Fruit fly (Drosophila melanogaster) Kc167 (cell line): ENCODE results near the gene Max.

Experiments used
- Myc ChIP-seq: fragments of >200 bp; optimal IDR thresholded peaks from 2 replicates; lab custom pipeline; 2017; ENCODE audit warnings: missing external identifiers
- Sin3A ChIP-seq: fragments of >200 bp; optimal IDR thresholded peaks from 2 replicates; lab custom pipeline; 2018; ENCODE audit warnings: missing external identifiers
- h ChIP-seq: fragments of >200 bp; optimal IDR thresholded peaks from 3 replicates; lab custom pipeline; 2018; ENCODE audit warnings: missing external identifiers
- insv ChIP-seq: fragments of >200 bp; optimal IDR thresholded peaks from 3 replicates; lab custom pipeline; 2018; ENCODE audit warnings: missing external identifiers
- psq ChIP-seq: fragments of >200 bp; optimal IDR thresholded peaks from 2 replicates; lab custom pipeline; 2017; ENCODE audit warnings: missing external identifiers
- ttk ChIP-seq: sonication (Bioruptor generic); optimal IDR thresholded peaks from 2 replicates; lab custom pipeline; 2017; ENCODE audit warnings: missing external identifiers

Max gene

DNA sequence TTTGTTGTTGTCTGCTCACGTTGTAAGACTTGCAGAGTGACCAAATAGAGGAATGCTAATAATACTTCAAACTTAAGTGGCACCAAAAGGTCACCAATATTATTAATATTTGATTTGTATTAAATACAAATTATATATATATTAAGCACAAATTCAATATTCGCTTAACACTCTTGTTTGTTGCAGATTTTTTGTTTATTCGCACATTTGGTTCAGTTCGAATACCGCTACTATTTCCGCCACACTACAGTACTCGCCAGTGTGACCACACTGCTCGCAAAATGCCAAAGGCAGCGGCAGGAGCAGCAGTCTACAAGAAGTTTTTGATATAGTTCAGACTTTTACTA, at the start of gene Max:
Gene Max (minus strand): TSS at position 44 of the 347 bp plus-strand sequence.
- TF ChIP-seq psq (no peak), Myc (lab: Kevin White, UChicago) (no peak), h (no peak), ttk (lab: Kevin White, UChicago) (no peak), insv (lab: Kevin White, UChicago) (no peak), Sin3A (lab: Kevin White, UChicago) (no peak)

DNA sequence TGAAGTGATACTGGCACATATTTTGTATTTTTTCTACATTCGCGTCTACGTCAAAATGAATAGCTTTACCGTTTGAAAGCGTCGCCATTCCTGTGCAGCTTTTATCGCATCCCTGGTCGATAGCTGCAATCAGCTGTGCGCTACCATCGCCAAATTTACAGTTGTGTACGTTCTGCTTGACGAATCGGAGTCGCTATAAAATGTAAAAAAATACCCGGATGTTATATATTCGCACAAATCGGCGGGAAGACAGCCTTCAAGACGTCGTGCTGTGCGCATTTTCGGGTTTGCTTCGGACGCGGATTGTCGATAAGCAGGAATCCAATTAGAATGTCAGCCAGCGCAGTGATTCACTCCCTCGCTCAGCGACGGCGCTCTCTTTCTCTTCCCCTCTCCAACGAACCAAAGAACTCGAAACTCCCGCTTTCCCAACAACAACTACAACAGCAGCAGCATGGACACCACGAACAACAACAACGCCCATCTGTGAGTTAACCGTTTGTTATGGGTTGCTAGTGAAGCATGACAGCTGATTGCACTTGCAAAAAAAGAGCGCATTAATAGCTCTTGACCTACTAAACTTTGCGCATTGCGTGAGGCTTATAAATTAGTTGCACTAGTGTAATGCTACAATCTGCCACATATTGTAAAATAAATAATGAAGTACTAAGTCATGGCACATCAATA, 30.8 kb upstream of the Max start:
- TF ChIP-seq Sin3A (lab: Kevin White, UChicago) = no peak
- TF ChIP-seq insv (lab: Kevin White, UChicago) = no peak
- TF ChIP-seq psq = no peak
- TF ChIP-seq Myc (lab: Kevin White, UChicago) = no peak
- TF ChIP-seq ttk (lab: Kevin White, UChicago) = no peak
- no peak for TF ChIP-seq h

DNA sequence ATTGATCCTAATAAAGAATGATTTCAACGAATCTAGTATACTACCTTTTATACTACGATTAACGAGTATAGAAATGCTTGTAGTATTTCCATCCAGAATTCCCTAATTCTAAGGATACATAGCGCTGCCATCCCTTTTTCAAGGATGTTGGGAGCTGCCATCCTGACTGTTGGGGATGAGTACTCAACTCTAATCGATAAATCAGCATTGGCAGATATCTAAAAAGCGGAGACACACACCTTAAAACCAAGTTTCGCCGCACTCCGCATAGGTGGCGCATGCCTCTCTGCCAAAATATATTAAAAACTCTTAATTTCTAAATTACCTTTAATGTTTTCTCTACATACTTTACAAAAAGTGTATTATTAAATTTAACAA, 30.2 kb upstream of the Max start, which contains the start of gene fal:
Gene fal (plus strand): TSS at position 330 of the 378 bp plus-strand sequence.
- TF ChIP-seq ttk (lab: Kevin White, UChicago) (no peak), Myc (lab: Kevin White, UChicago) (no peak), insv (lab: Kevin White, UChicago) (no peak), h (no peak), psq (no peak), Sin3A (lab: Kevin White, UChicago) (no peak)

DNA sequence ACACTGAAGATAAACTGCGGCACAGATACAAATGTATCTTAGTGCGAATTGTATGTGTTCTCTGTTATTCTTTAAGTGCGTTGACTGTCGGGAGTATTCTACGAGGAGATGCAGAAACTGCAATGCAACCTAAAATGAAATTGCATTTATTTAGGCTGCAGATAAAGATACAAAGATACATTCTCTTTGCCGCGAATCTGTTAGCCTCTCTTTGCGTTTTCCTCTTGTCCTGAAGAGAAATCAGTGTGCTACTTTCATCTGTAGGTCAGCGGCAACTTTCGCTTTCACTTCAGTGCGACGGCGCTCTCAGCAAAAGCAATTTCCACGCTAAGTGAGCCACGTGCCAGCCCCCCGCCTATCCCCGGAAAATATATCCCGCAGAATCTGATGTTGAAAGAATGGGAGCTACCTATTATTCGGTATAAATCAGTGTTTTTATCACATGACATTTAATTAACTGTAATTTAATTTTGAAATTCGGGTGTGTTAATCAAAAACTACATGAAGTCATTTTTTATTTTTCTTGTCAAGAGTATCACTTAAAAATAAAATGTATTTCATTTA, 29.3 kb upstream of the Max start:
- TF ChIP-seq insv (lab: Kevin White, UChicago) = no peak
- no peak for TF ChIP-seq psq
- TF ChIP-seq Myc (lab: Kevin White, UChicago) = no peak
- no peak for TF ChIP-seq ttk (lab: Kevin White, UChicago)
- TF ChIP-seq Sin3A (lab: Kevin White, UChicago) = no peak
- TF ChIP-seq h = no peak

DNA sequence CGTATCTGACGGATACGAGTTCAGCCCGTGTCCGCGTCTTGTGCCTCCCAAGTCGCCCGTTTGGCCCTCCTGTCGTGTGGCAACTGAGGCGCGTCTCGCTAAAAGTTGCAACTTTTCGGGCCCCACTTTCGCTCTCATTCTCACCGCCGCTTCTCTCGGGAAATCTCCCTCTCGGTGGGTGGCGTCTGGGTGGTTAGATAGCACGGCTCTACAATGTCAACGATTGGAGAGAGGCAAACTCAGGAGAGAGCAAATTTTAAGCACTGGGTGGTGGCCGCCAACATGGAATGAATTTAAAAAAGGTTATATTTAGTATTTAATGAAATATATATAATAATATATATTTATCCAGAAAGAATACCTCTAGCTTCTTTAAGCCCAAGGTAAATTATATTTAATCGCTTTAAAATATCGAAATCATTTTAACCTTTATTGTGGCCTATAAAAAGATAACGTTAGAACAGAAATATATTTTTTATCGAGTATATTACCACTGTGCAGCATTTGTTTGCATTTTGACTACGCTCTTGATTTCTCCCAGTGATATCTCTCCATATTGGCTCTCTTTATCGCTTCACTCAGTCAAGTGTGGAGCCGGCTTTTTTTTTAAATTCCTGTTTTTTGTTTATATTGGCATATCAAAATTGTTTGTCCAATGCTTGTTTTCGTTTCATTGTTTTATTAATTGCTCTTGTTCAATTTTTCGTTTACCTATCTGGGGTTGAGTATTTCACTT, 28.6 kb upstream of the Max start, which contains the start of gene Gbs-76A:
Gene Gbs-76A (minus strand): TSS at position 327 of the 736 bp plus-strand sequence.
- TF ChIP-seq insv (lab: Kevin White, UChicago) = no peak
- TF ChIP-seq h = no peak
- no peak for TF ChIP-seq psq
- no peak for TF ChIP-seq ttk (lab: Kevin White, UChicago)
- no peak for TF ChIP-seq Sin3A (lab: Kevin White, UChicago)
- no peak for TF ChIP-seq Myc (lab: Kevin White, UChicago)

DNA sequence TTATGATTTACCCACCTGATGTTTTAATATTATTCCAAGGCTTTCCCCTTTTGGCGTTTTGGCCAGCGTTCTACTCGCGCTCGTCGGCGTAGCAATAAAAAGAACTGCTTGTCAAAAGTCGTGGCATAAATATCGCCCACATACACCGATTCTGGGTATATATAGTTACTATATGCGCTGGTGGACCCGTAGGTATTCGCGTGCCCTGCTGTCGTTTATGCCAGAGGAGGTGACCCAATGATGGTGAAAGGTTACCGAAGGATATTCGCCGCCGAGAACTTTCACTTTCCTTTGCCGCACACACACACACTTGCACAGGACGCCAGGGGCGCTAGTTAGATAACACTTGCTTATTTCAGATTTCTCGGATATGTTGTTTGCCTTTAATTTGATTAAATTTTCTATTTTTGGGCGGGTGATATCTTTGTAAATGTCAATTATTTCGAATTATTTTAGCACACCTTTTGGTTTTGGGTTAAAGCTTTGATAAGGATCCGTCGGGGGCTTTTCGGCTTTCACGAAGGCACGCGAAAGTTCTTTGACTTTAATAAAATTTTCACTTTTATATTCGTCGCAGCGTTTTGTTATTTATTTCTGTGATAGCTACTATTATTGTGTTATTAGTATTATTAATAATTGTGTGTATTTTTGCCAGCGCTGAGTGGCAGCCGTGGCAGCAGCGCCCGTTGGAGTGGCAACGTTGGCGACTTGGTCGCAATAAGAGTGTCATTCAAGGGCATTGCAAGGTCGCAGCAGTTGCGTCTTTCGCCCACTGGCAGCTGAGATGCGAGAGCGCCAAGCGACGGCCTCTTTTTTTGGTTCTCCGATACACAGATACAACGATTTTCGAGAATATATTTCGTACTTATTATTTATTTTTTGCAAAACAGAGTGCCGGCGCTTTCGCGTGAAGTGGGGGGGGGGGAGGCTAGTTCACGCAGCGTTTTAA, 27.8 kb upstream of the Max start:
- TF ChIP-seq ttk (lab: Kevin White, UChicago) = no peak
- TF ChIP-seq psq = no peak

DNA sequence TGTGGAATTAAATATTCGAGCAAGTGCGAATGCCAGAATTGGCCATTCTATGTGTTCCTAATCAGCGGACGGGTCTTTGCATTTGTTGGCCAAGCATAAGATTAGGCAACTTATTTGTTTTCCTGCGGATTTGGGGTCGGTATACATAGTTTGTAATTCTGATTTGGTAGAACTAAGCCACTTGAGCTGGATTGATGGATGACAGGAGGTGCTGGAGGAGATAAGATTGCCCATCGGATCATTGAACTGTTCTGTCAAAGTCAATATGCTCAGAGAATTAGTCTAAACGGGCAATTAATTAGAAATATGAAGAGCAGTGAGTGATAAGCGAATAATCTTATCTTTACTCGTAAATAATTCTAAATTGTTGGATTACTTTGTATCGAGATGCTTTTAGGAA, 25.4 kb upstream of the Max start:
- TF ChIP-seq ttk (lab: Kevin White, UChicago) (no peak), Sin3A (lab: Kevin White, UChicago) (no peak), psq (no peak), insv (lab: Kevin White, UChicago) (no peak), Myc (lab: Kevin White, UChicago) (no peak), h (no peak)

DNA sequence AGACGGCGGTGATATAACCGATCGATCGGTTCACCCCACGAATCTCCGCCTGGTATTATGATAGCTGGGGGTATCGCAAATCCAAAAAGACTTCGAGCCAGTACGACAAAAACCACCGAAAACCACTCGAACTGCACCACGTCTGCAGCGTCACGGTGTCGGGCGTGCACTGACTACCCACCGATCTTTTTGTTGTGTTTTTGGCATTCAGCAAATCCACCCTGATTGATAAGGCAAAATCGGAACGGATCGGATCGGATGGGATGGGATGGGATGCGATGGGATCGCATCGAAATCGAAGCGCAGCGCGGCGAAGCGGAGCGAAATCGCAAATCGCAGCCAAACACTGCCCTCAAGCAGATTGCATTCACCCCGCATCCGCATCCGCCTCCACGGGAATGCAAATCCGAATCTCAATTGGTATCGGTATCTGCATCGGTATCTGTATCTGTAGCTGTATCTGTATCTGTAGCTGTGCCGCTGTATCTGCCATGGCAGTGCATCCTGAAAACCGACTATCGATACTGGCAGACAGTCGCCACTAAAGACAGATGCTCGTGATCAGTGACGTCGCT, 24.5 kb upstream of the Max start:
- no peak for TF ChIP-seq insv (lab: Kevin White, UChicago)

DNA sequence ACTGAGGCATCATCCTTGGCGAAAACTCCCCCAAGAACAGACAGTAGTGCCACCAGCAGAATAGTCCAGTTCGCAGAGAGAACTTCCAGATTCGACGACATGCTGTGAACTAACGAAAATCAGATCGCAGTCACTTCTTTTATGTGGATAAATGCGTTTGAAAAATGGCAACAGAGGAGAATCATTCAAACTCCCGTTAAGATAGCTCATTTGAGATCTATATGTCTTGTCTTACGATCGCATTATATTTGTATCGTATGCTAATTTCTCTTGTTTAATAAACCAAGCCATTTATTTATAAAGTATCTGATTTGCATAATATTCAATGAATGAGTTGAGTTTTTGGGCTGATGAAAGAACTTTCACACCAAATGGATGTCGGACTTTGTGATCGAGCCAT, 16.7 kb upstream of the Max start, which contains the start of gene CG14089:
Gene CG14089 (minus strand): TSS at position 101 of the 400 bp plus-strand sequence.
- no peak for TF ChIP-seq psq
- TF ChIP-seq h = no peak
- no peak for TF ChIP-seq Myc (lab: Kevin White, UChicago)
- TF ChIP-seq insv (lab: Kevin White, UChicago) = no peak
- no peak for TF ChIP-seq ttk (lab: Kevin White, UChicago)
- no peak for TF ChIP-seq Sin3A (lab: Kevin White, UChicago)

DNA sequence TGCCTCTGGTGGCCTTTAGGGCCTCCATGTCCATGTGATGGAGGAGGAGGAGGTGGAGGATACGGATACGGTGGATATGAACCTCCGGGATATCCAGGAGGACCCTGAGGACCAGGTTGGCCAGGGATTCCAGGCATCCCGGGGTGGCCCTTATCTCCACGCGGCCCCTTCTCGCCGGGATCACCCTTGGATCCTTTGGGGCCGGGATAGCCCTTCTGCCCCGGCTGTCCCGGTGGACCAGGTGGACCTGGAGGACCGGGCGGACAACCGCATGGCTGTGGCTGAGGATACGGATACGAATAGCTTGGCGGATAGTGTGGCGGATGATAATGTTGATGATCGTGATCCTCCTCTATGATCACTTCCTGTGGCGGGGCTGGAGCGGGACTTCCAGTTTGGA, 16.3 kb upstream of the Max start:
- TF ChIP-seq insv (lab: Kevin White, UChicago) (no peak), Myc (lab: Kevin White, UChicago) (no peak), psq (no peak), ttk (lab: Kevin White, UChicago) (no peak), h (no peak)

DNA sequence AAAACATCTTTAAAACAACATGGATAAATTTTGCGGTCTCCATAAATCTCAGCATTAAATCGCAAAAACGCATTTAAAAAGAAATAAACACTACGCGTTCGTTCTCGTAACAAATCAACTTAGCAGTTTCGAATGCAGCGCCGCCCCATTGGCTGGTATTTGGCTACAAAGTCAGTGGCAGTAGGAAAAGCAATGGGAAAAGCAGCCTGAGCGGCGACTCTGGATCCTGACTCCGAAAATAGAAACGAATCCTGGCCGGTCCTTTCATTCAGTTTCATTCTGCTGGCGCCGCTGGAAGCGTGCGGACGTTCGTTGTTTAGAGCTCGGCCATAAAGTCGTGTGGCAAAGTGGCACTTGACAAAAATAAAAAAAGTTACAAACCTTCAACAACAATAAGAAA, 11.5 kb upstream of the Max start, which contains the start of gene CG14086:
Gene CG14086 (plus strand): TSS at position 301 of the 400 bp plus-strand sequence.
- TF ChIP-seq Sin3A (lab: Kevin White, UChicago) = no peak
- no peak for TF ChIP-seq psq
- TF ChIP-seq ttk (lab: Kevin White, UChicago) = no peak
- TF ChIP-seq insv (lab: Kevin White, UChicago) = no peak
- TF ChIP-seq Myc (lab: Kevin White, UChicago) = no peak
- no peak for TF ChIP-seq h
